Worm (Caenorhabditis elegans) whole organism, young adult: ENCODE measurements around the gene W02H3.3.

Experiments used
- B0035.1 ChIP-seq: sonication (generic microtip); optimal IDR thresholded peaks from 2 replicates; lab custom pipeline; 2016; ENCODE audit warnings: missing genetic modification characterization, mild to moderate bottlenecking, missing compliant biosample characterization, missing genotype, missing genetic modification reagents
- F22D6.2 ChIP-seq: sonication (generic microtip); optimal IDR thresholded peaks from 2 replicates; lab custom pipeline; 2016; ENCODE audit warnings: mild to moderate bottlenecking, missing genetic modification characterization, missing compliant biosample characterization
- F23B12.7 ChIP-seq: sonication (generic microtip); optimal IDR thresholded peaks from 2 replicates; lab custom pipeline; 2017; ENCODE audit warnings: missing genetic modification characterization, mild to moderate bottlenecking, missing compliant biosample characterization, antibody characterized with exemption, moderate library complexity; ENCODE audit not compliant: insufficient read depth
- F37B4.10 ChIP-seq: fragments of 200-800 bp; sonication (Bioruptor generic); IDR thresholded peaks from 2 replicates; pipeline ENCODE4 v1.3.6; 2022; ENCODE audit warnings: missing genetic modification characterization, missing compliant biosample characterization
- F57C9.4 ChIP-seq: sonication (generic microtip); optimal IDR thresholded peaks from 2 replicates; lab custom pipeline; 2017; ENCODE audit warnings: mild to moderate bottlenecking, missing genetic modification characterization, missing compliant biosample characterization
- K12H6.12 ChIP-seq: fragments of 200-800 bp; sonication (Bioruptor generic); optimal IDR thresholded peaks from 2 replicates; lab custom pipeline; 2018; ENCODE audit warnings: mild to moderate bottlenecking, missing genetic modification characterization, missing compliant biosample characterization
- T07F8.4 ChIP-seq: sonication (generic microtip); optimal IDR thresholded peaks from 2 replicates; lab custom pipeline; 2016; ENCODE audit warnings: mild to moderate bottlenecking, missing genetic modification characterization, moderate library complexity, missing compliant biosample characterization
- Y53F4B.3 ChIP-seq: fragments of 200-800 bp; sonication (Bioruptor generic); IDR thresholded peaks from 2 replicates; pipeline ENCODE4 v1.3.6; 2022; ENCODE audit warnings: missing genetic modification reagents, missing genetic modification characterization, missing compliant biosample characterization
- athp-1 ChIP-seq: sonication (generic microtip); optimal IDR thresholded peaks from 2 replicates; lab custom pipeline; 2017; ENCODE audit warnings: mild to moderate bottlenecking, missing genetic modification characterization, missing compliant biosample characterization
- attf-5 ChIP-seq: fragments of 200-800 bp; sonication (Bioruptor generic); optimal IDR thresholded peaks from 2 replicates; lab custom pipeline; 2018; ENCODE audit warnings: mild to moderate bottlenecking, missing genetic modification characterization, missing compliant biosample characterization
- bed-2 ChIP-seq: fragments of 200-800 bp; sonication (Bioruptor generic); IDR thresholded peaks from 2 replicates; pipeline ENCODE4 v1.3.6; 2022; ENCODE audit warnings: missing genetic modification reagents, missing genetic modification characterization, missing compliant biosample characterization
- ccch-3 ChIP-seq: fragments of 200-800 bp; sonication (Bioruptor generic); optimal IDR thresholded peaks from 2 replicates; lab custom pipeline; 2018; ENCODE audit warnings: mild to moderate bottlenecking, missing genetic modification characterization, missing compliant biosample characterization
- cebp-1 ChIP-seq, 2 experiments: fragments of 200-800 bp in 1 of 2; sonication (Bioruptor generic) in 1 of 2; sonication (generic microtip) in 1 of 2; IDR thresholded peaks in 1 of 2; optimal IDR thresholded peaks in 1 of 2; 2 replicates each; pipeline versions ENCODE4 v1.3.6 to Lab custom; 2017 to 2022; ENCODE audit warnings: missing compliant biosample characterization in 2 of 2, missing genetic modification characterization in 2 of 2, mild to moderate bottlenecking in 1 of 2, missing genetic modification reagents in 1 of 2, moderate library complexity in 1 of 2
- ceh-100 ChIP-seq: fragments of 200-800 bp; sonication (Bioruptor generic); IDR thresholded peaks from 2 replicates; pipeline ENCODE4 v1.3.6; 2022; ENCODE audit warnings: missing genetic modification reagents, missing genetic modification characterization, missing compliant biosample characterization
- ceh-27 ChIP-seq: fragments of 200-800 bp; sonication (Bioruptor generic); optimal IDR thresholded peaks from 2 replicates; lab custom pipeline; 2018; ENCODE audit warnings: mild to moderate bottlenecking, missing genetic modification characterization, moderate library complexity, missing compliant biosample characterization
- ceh-40 ChIP-seq: fragments of 200-800 bp; sonication (Bioruptor generic); IDR thresholded peaks from 2 replicates; pipeline ENCODE4 v1.3.6; 2022; ENCODE audit warnings: missing genetic modification characterization, missing compliant biosample characterization
- egrh-3 ChIP-seq: fragments of 200-800 bp; sonication (Bioruptor generic); IDR thresholded peaks from 2 replicates; pipeline ENCODE4 v1.3.6; 2022; ENCODE audit warnings: missing genetic modification reagents, missing genetic modification characterization, missing compliant biosample characterization
- ekl-4 ChIP-seq: fragments of 200-800 bp; sonication (Bioruptor generic); IDR thresholded peaks from 2 replicates; pipeline ENCODE4 v1.3.6; 2022; ENCODE audit warnings: missing genetic modification reagents, missing genetic modification characterization, missing compliant biosample characterization
- fkh-3 ChIP-seq: sonication (generic microtip); optimal IDR thresholded peaks from 2 replicates; lab custom pipeline; 2016; ENCODE audit warnings: mild to moderate bottlenecking, missing genetic modification characterization, missing compliant biosample characterization
- him-1 ChIP-seq: sonication (generic microtip); optimal IDR thresholded peaks from 2 replicates; lab custom pipeline; 2016; ENCODE audit warnings: missing genotype, missing genetic modification reagents, missing genetic modification characterization, missing compliant biosample characterization
- let-607 ChIP-seq, 2 experiments: fragments of 200-800 bp in 1 of 2; sonication (Bioruptor generic) in 1 of 2; sonication (generic microtip) in 1 of 2; optimal IDR thresholded peaks; 2 replicates each; lab custom pipeline; 2016 to 2018; ENCODE audit warnings: mild to moderate bottlenecking in 2 of 2, missing compliant biosample characterization in 2 of 2, missing genetic modification characterization in 2 of 2, moderate library complexity in 2 of 2, missing genotype in 1 of 2
- lin-40 ChIP-seq: sonication (generic microtip); optimal IDR thresholded peaks from 2 replicates; lab custom pipeline; 2016; ENCODE audit warnings: missing genetic modification characterization, mild to moderate bottlenecking, missing compliant biosample characterization, missing genotype, missing genetic modification reagents
- lin-54 ChIP-seq: fragments of 200-800 bp; sonication (Bioruptor generic); optimal IDR thresholded peaks from 2 replicates; lab custom pipeline; 2018; ENCODE audit warnings: mild to moderate bottlenecking, missing genetic modification characterization, missing compliant biosample characterization
- lir-1 ChIP-seq: fragments of 200-800 bp; sonication (Bioruptor generic); conservative IDR thresholded peaks from 2 replicates; pipeline ENCODE4 v1.3.6; 2022; ENCODE audit warnings: missing genetic modification reagents, missing genetic modification characterization, missing compliant biosample characterization
- madf-10 ChIP-seq: sonication (generic microtip); optimal IDR thresholded peaks from 2 replicates; lab custom pipeline; 2016; ENCODE audit warnings: mild to moderate bottlenecking, missing genetic modification characterization, missing compliant biosample characterization
- mcd-1 ChIP-seq: fragments of 200-800 bp; sonication (Bioruptor generic); IDR thresholded peaks from 2 replicates; pipeline ENCODE4 v1.3.6; 2022; ENCODE audit warnings: missing genetic modification reagents, missing genetic modification characterization, missing compliant biosample characterization
- mel-28 ChIP-seq: sonication (generic microtip); optimal IDR thresholded peaks from 2 replicates; lab custom pipeline; 2016; ENCODE audit warnings: borderline replicate concordance, mild to moderate bottlenecking, missing genetic modification characterization, missing compliant biosample characterization
- mes-4 ChIP-seq: sonication (generic microtip); optimal IDR thresholded peaks from 2 replicates; lab custom pipeline; 2016; ENCODE audit warnings: missing genotype, missing genetic modification characterization, missing compliant biosample characterization
- nfya-2 ChIP-seq: fragments of 200-800 bp; sonication (Bioruptor generic); IDR thresholded peaks from 2 replicates; pipeline ENCODE4 v1.3.6; 2022; ENCODE audit warnings: missing genetic modification reagents, missing genetic modification characterization, missing compliant biosample characterization
- nhr-179 ChIP-seq: sonication (generic microtip); optimal IDR thresholded peaks from 2 replicates; lab custom pipeline; 2016; ENCODE audit warnings: mild to moderate bottlenecking, missing genetic modification characterization, missing compliant biosample characterization
- nhr-27 ChIP-seq: fragments of 200-800 bp; sonication (Bioruptor generic); optimal IDR thresholded peaks from 2 replicates; lab custom pipeline; 2018; ENCODE audit warnings: mild to moderate bottlenecking, missing genetic modification characterization, moderate library complexity, missing compliant biosample characterization
- pbrm-1 ChIP-seq: fragments of 200-800 bp; sonication (Bioruptor generic); IDR thresholded peaks from 2 replicates; pipeline ENCODE4 v1.3.6; 2022; ENCODE audit warnings: missing genetic modification reagents, missing genetic modification characterization, missing compliant biosample characterization
- sea-2 ChIP-seq: fragments of 200-800 bp; sonication (Bioruptor generic); IDR thresholded peaks from 2 replicates; pipeline ENCODE4 v1.3.6; 2022; ENCODE audit warnings: missing genetic modification characterization, missing compliant biosample characterization
- snpc-1.1 ChIP-seq: sonication (generic microtip); optimal IDR thresholded peaks from 2 replicates; lab custom pipeline; 2017; ENCODE audit warnings: missing genetic modification characterization, mild to moderate bottlenecking, missing compliant biosample characterization, antibody characterized with exemption, moderate library complexity, missing genotype, missing genetic modification reagents; ENCODE audit not compliant: insufficient read depth
- snpc-1.3 ChIP-seq: sonication (generic microtip); optimal IDR thresholded peaks from 2 replicates; lab custom pipeline; 2017; ENCODE audit warnings: missing genetic modification characterization, mild to moderate bottlenecking, missing compliant biosample characterization, antibody characterized with exemption, moderate library complexity, missing genotype, missing genetic modification reagents; ENCODE audit not compliant: insufficient read depth
- tlf-1 ChIP-seq: fragments of 200-800 bp; sonication (Bioruptor generic); optimal IDR thresholded peaks from 2 replicates; lab custom pipeline; 2018; ENCODE audit warnings: mild to moderate bottlenecking, missing genetic modification characterization, missing compliant biosample characterization
- zim-3 ChIP-seq: sonication (generic microtip); optimal IDR thresholded peaks from 2 replicates; lab custom pipeline; 2017; ENCODE audit warnings: mild to moderate bottlenecking, missing genetic modification characterization, moderate library complexity, missing compliant biosample characterization
- ztf-25 ChIP-seq: fragments of 200-800 bp; sonication (Bioruptor generic); IDR thresholded peaks from 2 replicates; pipeline ENCODE4 v1.3.6; 2022; ENCODE audit warnings: missing genetic modification reagents, missing genetic modification characterization, missing compliant biosample characterization
- ztf-6 ChIP-seq: fragments of 200-800 bp; sonication (Bioruptor generic); IDR thresholded peaks from 2 replicates; pipeline ENCODE4 v1.3.6; 2022; ENCODE audit warnings: missing genetic modification reagents, missing genetic modification characterization, missing compliant biosample characterization

W02H3.3 gene

DNA sequence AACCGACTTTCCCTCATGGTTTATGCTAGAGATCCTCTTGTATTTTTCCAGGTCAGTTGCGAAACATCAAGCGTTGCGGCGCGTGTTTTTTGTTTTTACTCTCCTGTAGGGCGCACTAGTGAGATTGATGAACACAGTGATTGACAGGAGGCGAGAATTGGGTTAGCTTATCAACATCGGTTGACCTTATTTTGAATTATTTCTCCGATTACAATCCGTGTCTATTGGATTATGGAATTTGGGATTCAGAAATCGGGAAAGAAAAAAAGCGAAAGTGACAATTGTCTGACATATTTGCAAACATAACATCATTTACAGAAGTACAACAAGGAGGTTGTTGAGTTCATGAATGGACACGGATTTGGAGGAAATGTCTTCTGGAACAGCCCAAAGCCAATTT is 37.0 kb downstream of the W02H3.3 start:
- TF ChIP-seq mes-4 = no peak
- no peak for TF ChIP-seq nhr-179 (tag; lab: Kevin White, UChicago)
- no peak for TF ChIP-seq him-1
- TF ChIP-seq zim-3 (tag; lab: Kevin White, UChicago) = no peak
- TF ChIP-seq pbrm-1 (GFP tag; lab: Robert Waterston, UW) = no peak
- TF ChIP-seq lin-40 (tag; lab: Kevin White, UChicago) = no peak
- TF ChIP-seq lin-54 (GFP tag; lab: Kevin White, UChicago) = no peak
- no peak for TF ChIP-seq nhr-27 (tag; lab: Kevin White, UChicago)
- no peak for TF ChIP-seq F22D6.2 (tag; lab: Kevin White, UChicago)
- no peak for TF ChIP-seq ztf-25 (GFP tag; lab: Robert Waterston, UW)
- TF ChIP-seq ceh-27 (GFP tag; lab: Kevin White, UChicago) = no peak
- TF ChIP-seq T07F8.4 (tag; lab: Kevin White, UChicago) = no peak
- no peak for TF ChIP-seq B0035.1 (tag; lab: Kevin White, UChicago)
- TF ChIP-seq F37B4.10 (GFP tag; lab: Robert Waterston, UW) = no peak
- TF ChIP-seq ceh-100 = no peak
- no peak for TF ChIP-seq mcd-1 (GFP tag; lab: Robert Waterston, UW)
- no peak for TF ChIP-seq lir-1 (GFP tag; lab: Robert Waterston, UW)
- no peak for TF ChIP-seq bed-2

DNA sequence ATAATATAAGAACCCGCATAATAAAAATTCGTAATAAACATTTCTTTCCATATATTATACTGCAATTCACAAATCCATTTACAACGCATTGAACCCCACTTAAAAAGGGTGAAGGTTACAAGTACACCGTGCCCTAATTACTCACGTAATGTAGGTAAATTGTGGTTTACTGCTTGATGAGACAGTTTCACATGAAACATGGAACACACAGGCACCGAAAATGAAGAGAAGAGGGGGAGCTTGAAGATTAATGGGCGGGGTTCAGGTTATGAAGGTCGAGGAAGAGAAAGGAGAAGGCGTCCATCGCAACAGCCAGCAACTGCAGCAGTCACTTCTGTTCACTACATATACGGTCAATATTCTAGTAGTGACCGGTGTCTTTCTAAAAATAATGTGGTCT is 38.2 kb downstream of the W02H3.3 start, which contains the start of gene lpr-6:
lpr-6 (plus strand) TSS at position 251 of the 400 bp plus-strand sequence.
- no peak for TF ChIP-seq F37B4.10 (GFP tag; lab: Robert Waterston, UW)
- TF ChIP-seq tlf-1 (GFP tag; lab: Kevin White, UChicago) = no peak
- TF ChIP-seq ekl-4 (GFP tag; lab: Robert Waterston, UW) = no peak
- TF ChIP-seq nhr-179 (tag; lab: Kevin White, UChicago) = no peak
- TF ChIP-seq Y53F4B.3 (GFP tag; lab: Robert Waterston, UW) = no peak
- no peak for TF ChIP-seq snpc-1.3 (tag; lab: Kevin White, UChicago)
- TF ChIP-seq egrh-3 = no peak
- no peak for TF ChIP-seq snpc-1.1 (tag; lab: Kevin White, UChicago)
- no peak for TF ChIP-seq cebp-1 (GFP tag; IDR thresholded peaks at IDR 0.05; lab: Robert Waterston, UW)
- TF ChIP-seq cebp-1 (tag; optimal IDR thresholded peaks at IDR 0.05; lab: Kevin White, UChicago) = no peak
- TF ChIP-seq F57C9.4 (tag; lab: Kevin White, UChicago) = no peak
- TF ChIP-seq athp-1 (tag; lab: Kevin White, UChicago) = no peak
- TF ChIP-seq madf-10 (tag; lab: Kevin White, UChicago) = no peak
- TF ChIP-seq F23B12.7 (tag; lab: Kevin White, UChicago) = no peak
- TF ChIP-seq let-607 (tag; optimal IDR thresholded peaks at IDR 0.05; lab: Kevin White, UChicago) = no peak
- TF ChIP-seq sea-2 (GFP tag; lab: Robert Waterston, UW) = no peak
- no peak for TF ChIP-seq bed-2
- no peak for TF ChIP-seq ccch-3 (GFP tag; lab: Kevin White, UChicago)
- TF ChIP-seq mel-28 (tag; lab: Kevin White, UChicago) = no peak
- TF ChIP-seq ztf-6 = no peak

DNA sequence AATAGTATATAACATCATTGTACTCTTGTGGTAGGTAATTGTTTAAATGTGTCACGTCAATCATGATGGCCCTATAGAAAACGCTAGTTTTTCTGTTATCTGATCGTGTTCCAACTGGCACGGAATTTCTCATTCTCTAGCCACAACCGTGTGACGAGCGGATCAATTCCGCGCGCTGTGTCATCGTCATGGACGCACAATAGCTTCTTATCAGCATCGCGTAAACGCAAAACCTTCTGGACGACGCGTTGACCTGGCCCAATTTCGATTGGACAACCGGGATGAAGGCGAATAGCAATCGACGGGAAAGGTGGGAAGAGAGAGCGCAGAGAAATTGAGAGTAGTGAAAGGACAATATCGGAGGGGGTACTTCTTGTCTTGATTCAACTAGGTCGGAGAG is 41.0 kb downstream of the W02H3.3 start, which contains the start of gene lpr-3:
lpr-3 (plus strand) TSS at position 374 of the 400 bp plus-strand sequence.
- TF ChIP-seq K12H6.12 (tag; lab: Kevin White, UChicago) (no peak), ztf-6 (no peak), cebp-1 (GFP tag; IDR thresholded peaks at IDR 0.05; lab: Robert Waterston, UW) (no peak), cebp-1 (tag; optimal IDR thresholded peaks at IDR 0.05; lab: Kevin White, UChicago) (no peak), nfya-2 (no peak), fkh-3 (no peak), ceh-40 (GFP tag; lab: Robert Waterston, UW) (no peak), attf-5 (GFP tag; lab: Kevin White, UChicago) (no peak)
